Worm (Caenorhabditis elegans) whole organism, late embryonic: ENCODE measurements around the gene npr-43.

Experiments
- C38D4.7 ChIP-seq: fragments of 200-800 bp; sonication (Bioruptor generic); optimal IDR thresholded peaks from 2 replicates; lab custom pipeline; 2018; ENCODE audit warnings: mild to moderate bottlenecking, missing genetic modification characterization, moderate library complexity, missing compliant biosample characterization
- F13H6.1 ChIP-seq: sonication (generic microtip); optimal IDR thresholded peaks from 2 replicates; lab custom pipeline; 2016; ENCODE audit warnings: missing genetic modification characterization, missing compliant biosample characterization
- ama-1 ChIP-seq: fragments of 150-350 bp; optimal IDR thresholded peaks from 2 replicates; lab custom pipeline; 2014
- ceh-19 ChIP-seq: fragments of 200-800 bp; sonication (Bioruptor generic); optimal IDR thresholded peaks from 2 replicates; lab custom pipeline; 2018; ENCODE audit warnings: mild to moderate bottlenecking, missing genetic modification characterization, missing compliant biosample characterization
- hlh-6 ChIP-seq: sonication (generic microtip); optimal IDR thresholded peaks from 2 replicates; lab custom pipeline; 2016; ENCODE audit warnings: missing genotype, missing genetic modification characterization, missing compliant biosample characterization
- madf-2 ChIP-seq: sonication (generic microtip); optimal IDR thresholded peaks from 2 replicates; lab custom pipeline; 2017; ENCODE audit warnings: missing genetic modification characterization, missing compliant biosample characterization
- nhr-11 ChIP-seq: fragments of 150-350 bp; optimal IDR thresholded peaks from 2 replicates; lab custom pipeline; 2014; ENCODE audit warnings: missing biosample characterization, missing genetic modification characterization
- npax-4 ChIP-seq: sonication (generic microtip); optimal IDR thresholded peaks from 2 replicates; lab custom pipeline; 2016; ENCODE audit warnings: missing genetic modification characterization, missing compliant biosample characterization
- pha-2 ChIP-seq: sonication (generic microtip); optimal IDR thresholded peaks from 2 replicates; lab custom pipeline; 2017; ENCODE audit warnings: mild to moderate bottlenecking, missing genetic modification characterization, missing compliant biosample characterization
- pha-4 ChIP-seq: fragments of 150-350 bp; optimal IDR thresholded peaks from 2 replicates; lab custom pipeline; 2018; ENCODE audit warnings: missing biosample characterization, missing genetic modification reagents, missing genetic modification characterization
- ref-2 ChIP-seq: sonication (generic microtip); optimal IDR thresholded peaks from 2 replicates; lab custom pipeline; 2016; ENCODE audit warnings: missing genetic modification characterization, missing compliant biosample characterization
- rnt-1 ChIP-seq: sonication (generic microtip); optimal IDR thresholded peaks from 2 replicates; lab custom pipeline; 2016; ENCODE audit warnings: missing genetic modification characterization, missing compliant biosample characterization
- sox-2 ChIP-seq: fragments of 200-800 bp; sonication (Bioruptor generic); IDR thresholded peaks from 2 replicates; pipeline ENCODE4 v1.3.6; 2022; ENCODE audit warnings: missing genetic modification reagents, missing genetic modification characterization, missing compliant biosample characterization
- unc-3 ChIP-seq, 2 experiments: fragments of 200-800 bp in 1 of 2; sonication (Bioruptor generic) in 1 of 2; sonication (generic microtip) in 1 of 2; conservative IDR thresholded peaks in 1 of 2; optimal IDR thresholded peaks in 1 of 2; 2 replicates each; pipeline versions ENCODE4 v1.3.6 to Lab custom; 2016 to 2022; ENCODE audit warnings: missing compliant biosample characterization in 2 of 2, missing genetic modification characterization in 2 of 2, missing genetic modification reagents in 1 of 2

DNA sequence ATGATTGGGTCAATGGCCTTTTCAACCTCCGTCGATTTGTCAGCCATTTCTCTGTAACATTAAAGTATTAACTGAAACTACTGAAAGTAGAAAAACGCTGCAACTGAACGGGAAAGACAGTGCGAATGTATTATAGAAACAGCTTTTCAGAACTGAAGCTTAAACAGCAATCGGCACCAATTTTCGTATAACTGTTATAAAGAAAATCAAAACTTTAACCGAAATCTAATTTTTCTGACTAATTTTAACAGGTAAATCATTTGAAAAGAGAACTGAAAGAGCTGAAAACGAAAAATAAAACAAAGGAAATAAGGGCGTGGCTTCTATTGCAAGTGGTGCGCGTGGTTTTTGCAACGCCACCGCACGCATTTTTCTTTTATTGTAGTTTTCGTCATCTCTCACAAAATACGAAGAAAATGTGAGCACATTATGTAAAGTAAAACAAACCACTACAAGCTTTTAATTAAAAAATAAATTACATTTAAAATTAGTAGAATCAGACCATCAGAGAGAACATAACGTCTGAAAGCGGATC is 46.1 kb upstream of the npr-43 start, which contains the start of gene rrsr-1:
- TF ChIP-seq unc-3 (GFP tag; conservative IDR thresholded peaks at IDR 0.05; lab: Robert Waterston, UW), result no peak
- no peak for TF ChIP-seq unc-3 (tag; optimal IDR thresholded peaks at IDR 0.05; lab: Kevin White, UChicago)
- TF ChIP-seq sox-2 (GFP tag; lab: Robert Waterston, UW), result no peak
- no peak for TF ChIP-seq hlh-6 (tag; lab: Kevin White, UChicago)
- no peak for TF ChIP-seq ama-1 (lab: Kevin White, UChicago)
- TF ChIP-seq pha-4 (tag; lab: Kevin White, UChicago), result no peak
- TF ChIP-seq rnt-1 (tag; lab: Kevin White, UChicago), result no peak
- no peak for TF ChIP-seq pha-2 (tag; lab: Kevin White, UChicago)
- TF ChIP-seq ceh-19, result no peak
- no peak for TF ChIP-seq F13H6.1 (tag; lab: Kevin White, UChicago)
- TF ChIP-seq ref-2, result no peak
- TF ChIP-seq npax-4 (tag; lab: Kevin White, UChicago), result no peak
- no peak for TF ChIP-seq madf-2 (tag; lab: Kevin White, UChicago)
- TF ChIP-seq C38D4.7 (GFP tag; lab: Kevin White, UChicago), result no peak
- no peak for TF ChIP-seq nhr-11 (tag; lab: Kevin White, UChicago)
